Fruit fly (Drosophila melanogaster) whole organism, embryonic: Measurements from ENCODE around the gene Cp36.

Experiments
- CG10366 ChIP-seq: fragments of 200-800 bp; sonication (Bioruptor generic); IDR thresholded peaks from 2 replicates; pipeline ENCODE4 v1.3.6; 2022; ENCODE audit warnings: missing biosample characterization, missing genetic modification characterization
- CG12219 ChIP-seq: fragments of 200-800 bp; sonication (Bioruptor generic); optimal IDR thresholded peaks from 3 replicates; lab custom pipeline; 2018; ENCODE audit warnings: missing biosample characterization, mild to moderate bottlenecking, missing genetic modification characterization
- CG12299 ChIP-seq: fragments of 200-800 bp; sonication (Bioruptor generic); optimal IDR thresholded peaks from 2 replicates; lab custom pipeline; 2018; ENCODE audit warnings: missing biosample characterization, mild to moderate bottlenecking, missing genetic modification characterization
- CG13894 ChIP-seq: fragments of 200-800 bp; sonication (Bioruptor generic); optimal IDR thresholded peaks from 3 replicates; lab custom pipeline; 2018; ENCODE audit warnings: missing biosample characterization, mild to moderate bottlenecking, missing genetic modification characterization, moderate library complexity
- CG14050 ChIP-seq: fragments of 200-800 bp; sonication (Bioruptor generic); IDR thresholded peaks from 3 replicates; pipeline ENCODE4 v1.3.6; 2022; ENCODE audit warnings: missing biosample characterization, missing genetic modification characterization
- CG14710 ChIP-seq: fragments of 200-800 bp; sonication (Bioruptor generic); optimal IDR thresholded peaks from 3 replicates; lab custom pipeline; 2019; ENCODE audit warnings: missing biosample characterization, mild to moderate bottlenecking, missing genetic modification characterization, moderate library complexity
- CG15011 ChIP-seq: fragments of 200-800 bp; sonication (Bioruptor generic); optimal IDR thresholded peaks from 3 replicates; lab custom pipeline; 2018; ENCODE audit warnings: missing biosample characterization, mild to moderate bottlenecking, missing genetic modification characterization
- CG15269 ChIP-seq: fragments of 200-800 bp; sonication (Bioruptor generic); optimal IDR thresholded peaks from 2 replicates; lab custom pipeline; 2018; ENCODE audit warnings: missing biosample characterization, mild to moderate bottlenecking, missing genetic modification characterization, moderate library complexity
- CG15514 ChIP-seq: fragments of 200-800 bp; sonication (Bioruptor generic); optimal IDR thresholded peaks from 3 replicates; lab custom pipeline; 2017; ENCODE audit warnings: missing biosample characterization, missing genetic modification characterization, mild to moderate bottlenecking, moderate library complexity, missing genetic modification reagents
- CG17359 ChIP-seq: fragments of 200-800 bp; sonication (Bioruptor generic); optimal IDR thresholded peaks from 3 replicates; lab custom pipeline; 2018; ENCODE audit warnings: missing biosample characterization, mild to moderate bottlenecking, missing genetic modification characterization, moderate library complexity
- CG17612 ChIP-seq: fragments of 200-800 bp; sonication (Bioruptor generic); IDR thresholded peaks from 2 replicates; pipeline ENCODE4 v1.3.6; 2022; ENCODE audit warnings: missing biosample characterization, missing genetic modification characterization
- CG18476 ChIP-seq: fragments of 200-800 bp; sonication (Bioruptor generic); optimal IDR thresholded peaks from 2 replicates; lab custom pipeline; 2016; ENCODE audit warnings: missing biosample characterization, mild to moderate bottlenecking, missing genetic modification characterization
- CG32532 ChIP-seq: fragments of 200-800 bp; sonication (Bioruptor generic); IDR thresholded peaks from 2 replicates; pipeline ENCODE4 v1.3.6; 2022; ENCODE audit warnings: missing biosample characterization, missing genetic modification characterization
- CG7372 ChIP-seq: fragments of 200-800 bp; sonication (Bioruptor generic); IDR thresholded peaks from 2 replicates; pipeline ENCODE4 v1.3.6; 2022; ENCODE audit warnings: missing biosample characterization, missing genetic modification characterization
- CG7556 ChIP-seq: fragments of 200-800 bp; sonication (Bioruptor generic); optimal IDR thresholded peaks from 2 replicates; lab custom pipeline; 2017; ENCODE audit warnings: missing biosample characterization, mild to moderate bottlenecking, missing genetic modification characterization
- CG9797 ChIP-seq: fragments of 200-800 bp; sonication (Bioruptor generic); optimal IDR thresholded peaks from 3 replicates; lab custom pipeline; 2018; ENCODE audit warnings: missing biosample characterization, mild to moderate bottlenecking, missing genetic modification characterization
- Dek ChIP-seq: fragments of 200-800 bp; sonication (Bioruptor generic); optimal IDR thresholded peaks from 3 replicates; lab custom pipeline; 2019; ENCODE audit warnings: missing biosample characterization, mild to moderate bottlenecking, missing genetic modification characterization, moderate library complexity
- E2f2 ChIP-seq: fragments of 200-800 bp; sonication (Bioruptor generic); IDR thresholded peaks from 2 replicates; pipeline ENCODE4 v1.3.6; 2022; ENCODE audit warnings: missing biosample characterization, missing genetic modification characterization
- ERR ChIP-seq: fragments of 200-800 bp; sonication (Bioruptor generic); optimal IDR thresholded peaks from 2 replicates; lab custom pipeline; 2016; ENCODE audit warnings: missing biosample characterization, missing genetic modification characterization
- H15 ChIP-seq: fragments of 200-800 bp; sonication (Bioruptor generic); IDR thresholded peaks from 3 replicates; pipeline ENCODE4 v1.3.6; 2022; ENCODE audit warnings: missing biosample characterization, missing genetic modification characterization
- HLH54F ChIP-seq: fragments of 200-800 bp; sonication (Bioruptor generic); optimal IDR thresholded peaks from 3 replicates; lab custom pipeline; 2016; ENCODE audit warnings: missing biosample characterization, missing genetic modification characterization
- Hr51 ChIP-seq, 2 experiments: fragments of 200-800 bp; sonication (Bioruptor generic); optimal IDR thresholded peaks; 2 replicates in 1 of 2; 3 replicates in 1 of 2; lab custom pipeline; 2016 to 2018; ENCODE audit warnings: missing biosample characterization in 2 of 2, missing genetic modification characterization in 2 of 2, mild to moderate bottlenecking in 1 of 2, moderate library complexity in 1 of 2
- Hsf ChIP-seq: fragments of 200-800 bp; sonication (Bioruptor generic); optimal IDR thresholded peaks from 3 replicates; lab custom pipeline; 2016; ENCODE audit warnings: missing biosample characterization, missing genetic modification characterization
- Max ChIP-seq: fragments of 200-800 bp; sonication (Bioruptor generic); optimal IDR thresholded peaks from 2 replicates; lab custom pipeline; 2016; ENCODE audit warnings: missing biosample characterization, mild to moderate bottlenecking, missing genetic modification characterization
- Nf-YC ChIP-seq: fragments of 200-800 bp; optimal IDR thresholded peaks from 3 replicates; lab custom pipeline; 2019; ENCODE audit warnings: missing biosample characterization, mild to moderate bottlenecking, missing genetic modification characterization, moderate library complexity
- NfI ChIP-seq: fragments of 200-800 bp; sonication (Bioruptor generic); optimal IDR thresholded peaks from 3 replicates; lab custom pipeline; 2018; ENCODE audit warnings: missing biosample characterization, mild to moderate bottlenecking, missing genetic modification characterization, moderate library complexity
- Oli ChIP-seq: fragments of 200-800 bp; sonication (Bioruptor generic); optimal IDR thresholded peaks from 2 replicates; lab custom pipeline; 2018; ENCODE audit warnings: missing biosample characterization, mild to moderate bottlenecking, missing genetic modification characterization, moderate library complexity
- Pdp1 ChIP-seq, 2 experiments: fragments of 200-800 bp; sonication (Bioruptor generic); optimal IDR thresholded peaks; 3 replicates each; lab custom pipeline; 2016; ENCODE audit warnings: missing biosample characterization in 2 of 2, missing genetic modification characterization in 2 of 2, mild to moderate bottlenecking in 1 of 2, moderate library complexity in 1 of 2
- Sox102F ChIP-seq: fragments of 200-800 bp; sonication (Bioruptor generic); optimal IDR thresholded peaks from 2 replicates; lab custom pipeline; 2018; ENCODE audit warnings: missing biosample characterization, mild to moderate bottlenecking, missing genetic modification characterization, moderate library complexity
- ap ChIP-seq: fragments of 200-800 bp; sonication (Bioruptor generic); IDR thresholded peaks from 2 replicates; pipeline ENCODE4 v1.3.6; 2022; ENCODE audit warnings: missing biosample characterization, missing genetic modification characterization
- exex ChIP-seq: fragments of 200-800 bp; sonication (Bioruptor generic); optimal IDR thresholded peaks from 4 replicates; lab custom pipeline; 2018; ENCODE audit warnings: missing biosample characterization, mild to moderate bottlenecking, missing genetic modification characterization, moderate library complexity
- gem ChIP-seq: fragments of 200-800 bp; sonication (Bioruptor generic); optimal IDR thresholded peaks from 2 replicates; lab custom pipeline; 2019; ENCODE audit warnings: missing biosample characterization, mild to moderate bottlenecking, missing genetic modification characterization, moderate library complexity
- grau ChIP-seq: fragments of 200-800 bp; optimal IDR thresholded peaks from 3 replicates; lab custom pipeline; 2019; ENCODE audit warnings: missing biosample characterization, mild to moderate bottlenecking, missing genetic modification characterization, moderate library complexity
- gro ChIP-seq: fragments of 200-800 bp; sonication (Bioruptor generic); optimal IDR thresholded peaks from 2 replicates; lab custom pipeline; 2016; ENCODE audit warnings: missing biosample characterization, missing genetic modification characterization
- gsb ChIP-seq: fragments of 200-800 bp; sonication (Bioruptor generic); IDR thresholded peaks from 2 replicates; pipeline ENCODE4 v1.3.6; 2022; ENCODE audit warnings: missing biosample characterization, missing genetic modification characterization
- ind ChIP-seq: fragments of 200-800 bp; sonication (Bioruptor generic); optimal IDR thresholded peaks from 3 replicates; lab custom pipeline; 2016; ENCODE audit warnings: missing biosample characterization, missing genetic modification characterization
- ken ChIP-seq: fragments of 200-800 bp; sonication (Bioruptor generic); IDR thresholded peaks from 3 replicates; pipeline ENCODE4 v1.3.6; 2022; ENCODE audit warnings: missing biosample characterization, missing genetic modification characterization
- lab ChIP-seq: fragments of 200-800 bp; sonication (Bioruptor generic); optimal IDR thresholded peaks from 3 replicates; lab custom pipeline; 2017; ENCODE audit warnings: missing biosample characterization, missing genetic modification characterization, mild to moderate bottlenecking, moderate library complexity, missing genetic modification reagents
- lilli ChIP-seq: fragments of 200-800 bp; sonication (Bioruptor generic); optimal IDR thresholded peaks from 3 replicates; lab custom pipeline; 2016; ENCODE audit warnings: missing biosample characterization, missing genetic modification characterization
- lmd ChIP-seq: fragments of 200-800 bp; sonication (Bioruptor generic); IDR thresholded peaks from 2 replicates; pipeline ENCODE4 v1.3.6; 2022; ENCODE audit warnings: missing biosample characterization, missing genetic modification characterization
- nau ChIP-seq: fragments of 200-800 bp; sonication (Bioruptor generic); optimal IDR thresholded peaks from 3 replicates; lab custom pipeline; 2017; ENCODE audit warnings: missing biosample characterization, mild to moderate bottlenecking, missing genetic modification characterization, missing genetic modification reagents
- nmo ChIP-seq: fragments of 200-800 bp; sonication (Bioruptor generic); optimal IDR thresholded peaks from 2 replicates; lab custom pipeline; 2018; ENCODE audit warnings: missing biosample characterization, mild to moderate bottlenecking, missing genetic modification characterization, moderate library complexity
- scrt ChIP-seq: fragments of 200-800 bp; sonication (Bioruptor generic); optimal IDR thresholded peaks from 2 replicates; lab custom pipeline; 2018; ENCODE audit warnings: missing biosample characterization, mild to moderate bottlenecking, missing genetic modification characterization, moderate library complexity
- slbo ChIP-seq: fragments of 200-800 bp; sonication (Bioruptor generic); IDR thresholded peaks from 2 replicates; pipeline ENCODE4 v1.3.6; 2022; ENCODE audit warnings: missing biosample characterization, missing genetic modification characterization
- sr ChIP-seq: fragments of 200-800 bp; sonication (Bioruptor generic); IDR thresholded peaks from 3 replicates; pipeline ENCODE4 v1.3.6; 2022; ENCODE audit warnings: missing biosample characterization, missing genetic modification characterization
- stc ChIP-seq: fragments of 200-800 bp; sonication (Bioruptor generic); IDR thresholded peaks from 2 replicates; pipeline ENCODE4 v1.3.6; 2022; ENCODE audit warnings: missing biosample characterization, missing genetic modification characterization
- unpg ChIP-seq: fragments of 200-800 bp; sonication (Bioruptor generic); optimal IDR thresholded peaks from 3 replicates; lab custom pipeline; 2018; ENCODE audit warnings: missing biosample characterization, mild to moderate bottlenecking, missing genetic modification characterization, moderate library complexity
- z ChIP-seq: fragments of 200-800 bp; sonication (Bioruptor generic); IDR thresholded peaks from 3 replicates; pipeline ENCODE4 v1.3.6; 2022; ENCODE audit warnings: missing biosample characterization, missing genetic modification characterization
- zfh2 ChIP-seq: fragments of 200-800 bp; sonication (Bioruptor generic); optimal IDR thresholded peaks from 2 replicates; lab custom pipeline; 2016; ENCODE audit warnings: missing biosample characterization, missing genetic modification characterization

The Cp36 gene

DNA sequence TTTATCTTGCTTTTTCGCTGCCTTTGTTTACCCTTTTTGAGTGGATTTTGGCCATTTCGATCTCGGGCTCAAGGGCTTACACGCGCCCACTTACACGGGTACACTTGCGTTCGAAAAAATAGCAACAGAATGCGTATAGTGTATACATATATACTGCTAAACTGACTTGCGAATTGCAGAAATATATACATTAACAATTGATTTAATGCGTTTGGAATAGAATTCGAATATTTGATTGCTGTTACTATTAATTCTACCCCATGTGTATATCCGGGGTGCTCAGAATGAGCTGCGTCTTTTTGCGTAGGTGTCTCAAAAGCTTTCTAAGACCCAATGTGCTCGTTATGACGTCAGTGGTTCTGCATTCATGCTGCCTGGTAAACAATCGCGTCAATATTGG is 14.4 kb downstream of the Cp36 start (continued):
- TF ChIP-seq Hsf (GFP tag; lab: Kevin White, UChicago): peak; percentile 39
- TF ChIP-seq CG14050 (GFP tag; lab: Robert Waterston, UW): peak; percentile 16; the same call in 1 of the 3 replicates
- TF ChIP-seq CG15269: peak; percentile 56
- TF ChIP-seq ap (GFP tag; lab: Robert Waterston, UW): 0 out of 2 replicates have a peak, but pooled peaks have one; percentile 18
- TF ChIP-seq Pdp1 (GFP tag; optimal IDR thresholded peaks at IDR 0.05; lab: Kevin White, UChicago): peak in 1 of 2 experiments; percentile 32
- TF ChIP-seq sr (GFP tag; lab: Robert Waterston, UW): 0 out of 3 replicates have a peak, but pooled peaks have one; percentile 26
- TF ChIP-seq CG7372 (GFP tag; lab: Robert Waterston, UW): 0 out of 2 replicates have a peak, but pooled peaks have one; percentile 22
- TF ChIP-seq ERR (GFP tag; lab: Kevin White, UChicago): no peak
- TF ChIP-seq Sox102F: peak; percentile 24
- peak; percentile 35 for TF ChIP-seq scrt (GFP tag; lab: Kevin White, UChicago)
- peak; percentile 34 for TF ChIP-seq CG15514 (GFP tag; lab: Kevin White, UChicago)
- TF ChIP-seq CG15011 (GFP tag; lab: Kevin White, UChicago): peak; percentile 29
- TF ChIP-seq zfh2 (GFP tag; lab: Kevin White, UChicago): peak; percentile 32
- peak; percentile 21 for TF ChIP-seq CG12219 (GFP tag; lab: Kevin White, UChicago)
- peak; percentile 54 for TF ChIP-seq lilli (GFP tag; lab: Kevin White, UChicago)
- TF ChIP-seq slbo (GFP tag; lab: Robert Waterston, UW): peak; percentile 69
- TF ChIP-seq grau (tag; lab: Kevin White, UChicago): peak; percentile 35
- TF ChIP-seq CG17359 (tag; lab: Kevin White, UChicago): peak; percentile 20
- TF ChIP-seq CG9797 (GFP tag; lab: Kevin White, UChicago): no peak
- peak in 1 of 2 experiments; percentile 48 for TF ChIP-seq Hr51 (GFP tag; optimal IDR thresholded peaks at IDR 0.05; lab: Kevin White, UChicago)
- TF ChIP-seq CG32532 (GFP tag; lab: Robert Waterston, UW): peak; percentile 72
- peak; percentile 58 for TF ChIP-seq HLH54F (GFP tag; lab: Kevin White, UChicago)
- TF ChIP-seq ind (GFP tag; lab: Kevin White, UChicago): peak; percentile 43
- no peak for TF ChIP-seq ken (GFP tag; lab: Robert Waterston, UW)
- TF ChIP-seq CG17612: 0 out of 2 replicates have a peak, but pooled peaks have one; percentile 22
- peak; percentile 43 for TF ChIP-seq CG12299 (tag; lab: Kevin White, UChicago)
- peak; percentile 69 for TF ChIP-seq lab (GFP tag; lab: Kevin White, UChicago)
- TF ChIP-seq unpg (GFP tag; lab: Kevin White, UChicago): peak; percentile 51
- peak; percentile 21 for TF ChIP-seq nau (GFP tag; lab: Kevin White, UChicago)
- TF ChIP-seq gsb (GFP tag; lab: Robert Waterston, UW): peak; percentile 37; the same call in 1 of the 2 replicates
- no peak for TF ChIP-seq exex (tag; lab: Kevin White, UChicago)
- peak; percentile 13; the same call in 1 of the 2 replicates for TF ChIP-seq E2f2 (GFP tag; lab: Robert Waterston, UW)
- TF ChIP-seq z: peak; percentile 58; the same call in 1 of the 3 replicates
- TF ChIP-seq CG7556 (GFP tag; lab: Kevin White, UChicago): no peak
- peak; percentile 41 for TF ChIP-seq Dek (tag; lab: Kevin White, UChicago)
- TF ChIP-seq NfI: peak; percentile 45
- TF ChIP-seq nmo (GFP tag; lab: Kevin White, UChicago): peak; percentile 61
- peak; percentile 48 for TF ChIP-seq CG10366
- TF ChIP-seq CG18476 (GFP tag; lab: Kevin White, UChicago): peak; percentile 29
- 0 out of 2 replicates have a peak, but pooled peaks have one; percentile 28 for TF ChIP-seq stc (GFP tag; lab: Robert Waterston, UW)
- TF ChIP-seq Max: peak; percentile 2
- TF ChIP-seq gro (GFP tag; lab: Kevin White, UChicago): peak; percentile 44
- TF ChIP-seq CG14710 (tag; lab: Kevin White, UChicago): no peak
- no peak for TF ChIP-seq Nf-YC
- peak; percentile 53 for TF ChIP-seq gem (tag; lab: Kevin White, UChicago)
- TF ChIP-seq Oli (tag; lab: Kevin White, UChicago): peak; percentile 41
- TF ChIP-seq lmd: peak; percentile 73
- TF ChIP-seq H15 (GFP tag; lab: Robert Waterston, UW): 0 out of 3 replicates have a peak, but pooled peaks have one; percentile 50
- peak; percentile 16 for TF ChIP-seq CG13894 (tag; lab: Kevin White, UChicago)
